Worm (Caenorhabditis elegans): ENCODE results near the gene Y119D3B.21.
"Not testable (repeated sequence)": the region's sequence is repeated elsewhere in the genome, so short reads cannot be mapped to it uniquely, and the experiment has no call there.

ce11 chrIII:1263692-1264091 lies 48.9 kb downstream of the Y119D3B.21 start, which contains the start of gene srz-9:
- not testable (repeated sequence) for TF ChIP-seq lin-39 (tag; optimal IDR thresholded peaks at IDR 0.05); ama-1 (optimal IDR thresholded peaks at IDR 0.05); snpc-1.2 (GFP tag; IDR thresholded peaks at IDR 0.05); attf-4 (tag; optimal IDR thresholded peaks at IDR 0.05); jun-1 (tag; optimal IDR thresholded peaks at IDR 0.05)

All from whole organism, L4 larva.